Worm (Caenorhabditis elegans) whole organism, L4 larva: ENCODE results near the gene hlh-29.

ENCODE experiments used
- D1046.2 ChIP-seq: fragments of 200-800 bp; sonication (Bioruptor generic); IDR thresholded peaks from 2 replicates; pipeline ENCODE4 v1.3.6; 2022; ENCODE audit warnings: missing genetic modification characterization, missing compliant biosample characterization
- F37D6.2 ChIP-seq: sonication (generic microtip); optimal IDR thresholded peaks from 2 replicates; lab custom pipeline; 2016; ENCODE audit warnings: mild to moderate bottlenecking, missing genetic modification characterization, missing compliant biosample characterization
- F44E2.7 ChIP-seq: fragments of 200-800 bp; sonication (Bioruptor generic); IDR thresholded peaks from 2 replicates; pipeline ENCODE4 v2.1.2; 2022; ENCODE audit warnings: missing genetic modification characterization, missing compliant biosample characterization
- F49E8.2 ChIP-seq: sonication (generic microtip); optimal IDR thresholded peaks from 2 replicates; lab custom pipeline; 2016; ENCODE audit warnings: missing compliant biosample characterization, mild to moderate bottlenecking, missing genetic modification characterization, borderline replicate concordance
- R02D3.7 ChIP-seq: fragments of 150-350 bp; sonication (generic microtip); optimal IDR thresholded peaks from 3 replicates; lab custom pipeline; 2014; ENCODE audit warnings: missing biosample characterization, missing genetic modification characterization
- T26A8.4 ChIP-seq: fragments of 200-800 bp; sonication (Bioruptor generic); IDR thresholded peaks from 2 replicates; pipeline ENCODE4 v1.3.6; 2022; ENCODE audit warnings: missing genetic modification characterization, missing compliant biosample characterization
- Y105C5A.15 ChIP-seq: fragments of 200-800 bp; sonication (Bioruptor generic); IDR thresholded peaks from 2 replicates; pipeline ENCODE4 v1.3.6; 2022; ENCODE audit warnings: missing genetic modification characterization, missing compliant biosample characterization
- Y48G9A.11 ChIP-seq: fragments of 200-800 bp; sonication (Bioruptor generic); IDR thresholded peaks from 2 replicates; pipeline ENCODE4 v1.3.6; 2022; ENCODE audit warnings: missing genetic modification reagents, missing genetic modification characterization, missing compliant biosample characterization
- Y5F2A.4 ChIP-seq: fragments of 200-800 bp; sonication (Bioruptor generic); optimal IDR thresholded peaks from 2 replicates; lab custom pipeline; 2018; ENCODE audit warnings: mild to moderate bottlenecking, missing genetic modification characterization, missing compliant biosample characterization
- Y75B8A.6 ChIP-seq: fragments of 200-800 bp; sonication (Bioruptor generic); IDR thresholded peaks from 2 replicates; pipeline ENCODE4 v1.3.6; 2022; ENCODE audit warnings: missing genetic modification reagents, missing genetic modification characterization, missing compliant biosample characterization
- ZK546.5 ChIP-seq, 2 experiments: sonication (generic microtip); optimal IDR thresholded peaks; 2 replicates each; lab custom pipeline; 2017; ENCODE audit warnings: missing biosample characterization in 2 of 2, missing genetic modification characterization in 2 of 2
- arid-1 ChIP-seq: fragments of 200-800 bp; sonication (Bioruptor generic); conservative IDR thresholded peaks from 2 replicates; pipeline ENCODE4 v1.3.6; 2022; ENCODE audit warnings: missing genetic modification reagents, missing genetic modification characterization, missing compliant biosample characterization
- ceh-20 ChIP-seq: fragments of 200-800 bp; sonication (Bioruptor generic); IDR thresholded peaks from 2 replicates; pipeline ENCODE4 v1.3.6; 2022; ENCODE audit warnings: missing genetic modification reagents, missing genetic modification characterization, missing compliant biosample characterization
- ceh-44 ChIP-seq: fragments of 200-800 bp; sonication (Bioruptor generic); IDR thresholded peaks from 2 replicates; pipeline ENCODE4 v1.3.6; 2022; ENCODE audit warnings: missing genetic modification reagents, missing genetic modification characterization, missing compliant biosample characterization
- ces-1 ChIP-seq: fragments of 150-350 bp; sonication (generic microtip); optimal IDR thresholded peaks from 4 replicates; lab custom pipeline; 2014; ENCODE audit warnings: missing biosample characterization, missing genetic modification reagents, missing genetic modification characterization
- cey-2 ChIP-seq: sonication (generic microtip); optimal IDR thresholded peaks from 3 replicates; lab custom pipeline; 2017; ENCODE audit warnings: missing genetic modification characterization, mild to moderate bottlenecking, missing compliant biosample characterization, antibody characterized with exemption, borderline replicate concordance; ENCODE audit not compliant: insufficient read depth
- daf-12 ChIP-seq: fragments of 150-350 bp; optimal IDR thresholded peaks from 2 replicates; lab custom pipeline; 2014; ENCODE audit warnings: missing biosample characterization, missing genetic modification reagents, missing genetic modification characterization
- daf-16 ChIP-seq, 3 experiments: sonication (generic microtip); optimal IDR thresholded peaks; 2 replicates each; lab custom pipeline; 2016 to 2017; ENCODE audit warnings: missing genetic modification characterization in 3 of 3, missing genetic modification reagents in 3 of 3, mild to moderate bottlenecking in 2 of 3, missing compliant biosample characterization in 2 of 3, missing biosample characterization in 1 of 3, moderate library complexity in 1 of 3
- daf-8 ChIP-seq: fragments of 200-800 bp; sonication (Bioruptor generic); IDR thresholded peaks from 2 replicates; pipeline ENCODE4 v1.3.6; 2022; ENCODE audit warnings: missing genetic modification characterization, missing compliant biosample characterization
- dmd-8 ChIP-seq: fragments of 200-800 bp; sonication (Bioruptor generic); IDR thresholded peaks from 2 replicates; pipeline ENCODE4 v1.3.6; 2022; ENCODE audit warnings: missing genetic modification characterization, missing compliant biosample characterization
- duxl-1 ChIP-seq: sonication (generic microtip); optimal IDR thresholded peaks from 2 replicates; lab custom pipeline; 2016; ENCODE audit warnings: mild to moderate bottlenecking, missing genetic modification characterization, moderate library complexity, missing compliant biosample characterization; ENCODE audit not compliant: poor library complexity
- dve-1 ChIP-seq: sonication (generic microtip); optimal IDR thresholded peaks from 2 replicates; lab custom pipeline; 2017; ENCODE audit warnings: antibody characterized with exemption, mild to moderate bottlenecking, missing genetic modification characterization, missing compliant biosample characterization; ENCODE audit not compliant: insufficient read depth
- egl-27 ChIP-seq: sonication (generic microtip); optimal IDR thresholded peaks from 3 replicates; lab custom pipeline; 2017; ENCODE audit warnings: missing biosample characterization, missing genetic modification reagents, missing genetic modification characterization
- egl-43 ChIP-seq: fragments of 200-800 bp; sonication (Bioruptor generic); IDR thresholded peaks from 2 replicates; pipeline ENCODE4 v1.3.6; 2022; ENCODE audit warnings: missing genetic modification reagents, missing genetic modification characterization, missing compliant biosample characterization
- fkh-10 ChIP-seq: fragments of 150-350 bp; optimal IDR thresholded peaks from 2 replicates; lab custom pipeline; 2014; ENCODE audit warnings: missing biosample characterization, missing genetic modification reagents, missing genetic modification characterization
- fos-1 ChIP-seq: fragments of 150-350 bp; optimal IDR thresholded peaks from 2 replicates; lab custom pipeline; 2014; ENCODE audit warnings: missing biosample characterization, missing genetic modification characterization
- hlh-11 ChIP-seq: fragments of 200-800 bp; sonication (Bioruptor generic); optimal IDR thresholded peaks from 2 replicates; lab custom pipeline; 2018; ENCODE audit warnings: mild to moderate bottlenecking, missing genetic modification characterization, missing compliant biosample characterization
- hmg-1.1 ChIP-seq: fragments of 200-800 bp; sonication (Bioruptor generic); IDR thresholded peaks from 2 replicates; pipeline ENCODE4 v1.3.6; 2022; ENCODE audit warnings: missing genetic modification reagents, missing genetic modification characterization, missing compliant biosample characterization
- jun-1 ChIP-seq: fragments of 150-350 bp; optimal IDR thresholded peaks from 2 replicates; lab custom pipeline; 2014; ENCODE audit warnings: missing biosample characterization, missing genetic modification reagents, missing genetic modification characterization
- lim-7 ChIP-seq: fragments of 200-800 bp; sonication (Bioruptor generic); IDR thresholded peaks from 2 replicates; pipeline ENCODE4 v1.3.6; 2022; ENCODE audit warnings: missing genetic modification characterization, missing compliant biosample characterization
- lin-38 ChIP-seq: fragments of 200-800 bp; sonication (Bioruptor generic); IDR thresholded peaks from 2 replicates; pipeline ENCODE4 v1.3.6; 2022; ENCODE audit warnings: missing genetic modification reagents, missing genetic modification characterization, missing compliant biosample characterization
- lir-3 ChIP-seq: sonication (generic microtip); optimal IDR thresholded peaks from 2 replicates; lab custom pipeline; 2016; ENCODE audit warnings: mild to moderate bottlenecking, missing genetic modification characterization, missing compliant biosample characterization
- madf-5 ChIP-seq, 2 experiments: fragments of 200-800 bp; sonication (Bioruptor generic); IDR thresholded peaks; 2 replicates each; pipeline ENCODE4 v1.3.6; 2022; ENCODE audit warnings: missing compliant biosample characterization in 2 of 2, missing genetic modification characterization in 2 of 2
- mxl-2 ChIP-seq: fragments of 200-800 bp; sonication (Bioruptor generic); conservative IDR thresholded peaks from 2 replicates; pipeline ENCODE4 v1.3.6; 2022; ENCODE audit warnings: missing genetic modification reagents, missing genetic modification characterization, missing compliant biosample characterization
- nhr-11 ChIP-seq: fragments of 150-350 bp; optimal IDR thresholded peaks from 2 replicates; lab custom pipeline; 2014; ENCODE audit warnings: missing biosample characterization, missing genetic modification characterization
- nhr-237 ChIP-seq: sonication (generic microtip); optimal IDR thresholded peaks from 2 replicates; lab custom pipeline; 2017; ENCODE audit warnings: missing biosample characterization, missing genetic modification characterization
- nhr-25 ChIP-seq: sonication (generic microtip); optimal IDR thresholded peaks from 2 replicates; lab custom pipeline; 2017; ENCODE audit warnings: missing genetic modification characterization, mild to moderate bottlenecking, missing compliant biosample characterization, antibody characterized with exemption, moderate library complexity, borderline replicate concordance; ENCODE audit not compliant: insufficient read depth
- nhr-42 ChIP-seq: fragments of 200-800 bp; sonication (Bioruptor generic); IDR thresholded peaks from 2 replicates; pipeline ENCODE4 v1.3.6; 2022; ENCODE audit warnings: missing genetic modification characterization, missing compliant biosample characterization
- nhr-48 ChIP-seq: sonication (generic microtip); optimal IDR thresholded peaks from 2 replicates; lab custom pipeline; 2016; ENCODE audit warnings: mild to moderate bottlenecking, missing genetic modification characterization, missing compliant biosample characterization
- nhr-76 ChIP-seq: fragments of 150-350 bp; optimal IDR thresholded peaks from 2 replicates; lab custom pipeline; 2014; ENCODE audit warnings: missing biosample characterization, missing genetic modification characterization
- pha-4 ChIP-seq, 2 experiments: fragments of 150-350 bp in 1 of 2; fragments of 200-800 bp in 1 of 2; sonication (Bioruptor generic) in 1 of 2; IDR thresholded peaks in 1 of 2; optimal IDR thresholded peaks in 1 of 2; 2 replicates each; pipeline versions ENCODE4 v1.3.6 to Lab custom; 2014 to 2022; ENCODE audit warnings: missing genetic modification characterization in 2 of 2, missing genetic modification reagents in 2 of 2, missing biosample characterization in 1 of 2, missing compliant biosample characterization in 1 of 2
- rbr-2 ChIP-seq: sonication (generic microtip); optimal IDR thresholded peaks from 2 replicates; lab custom pipeline; 2016; ENCODE audit warnings: missing genotype, missing genetic modification characterization, missing compliant biosample characterization
- saeg-2 ChIP-seq: fragments of 200-800 bp; sonication (Bioruptor generic); IDR thresholded peaks from 2 replicates; pipeline ENCODE4 v1.3.6; 2022; ENCODE audit warnings: missing genetic modification reagents, missing genetic modification characterization, missing compliant biosample characterization
- sdz-12 ChIP-seq: fragments of 200-800 bp; sonication (Bioruptor generic); optimal IDR thresholded peaks from 2 replicates; lab custom pipeline; 2018; ENCODE audit warnings: mild to moderate bottlenecking, missing genetic modification characterization, missing compliant biosample characterization
- spr-3 ChIP-seq: fragments of 200-800 bp; sonication (Bioruptor generic); optimal IDR thresholded peaks from 2 replicates; lab custom pipeline; 2018; ENCODE audit warnings: mild to moderate bottlenecking, missing genetic modification characterization, missing compliant biosample characterization
- tag-97 ChIP-seq: fragments of 200-800 bp; sonication (Bioruptor generic); IDR thresholded peaks from 2 replicates; pipeline ENCODE4 v1.3.6; 2022; ENCODE audit warnings: missing genetic modification characterization, missing compliant biosample characterization
- tra-1 ChIP-seq: fragments of 200-800 bp; sonication (Bioruptor generic); IDR thresholded peaks from 2 replicates; pipeline ENCODE4 v1.3.6; 2022; ENCODE audit warnings: missing genetic modification reagents, missing genetic modification characterization, missing compliant biosample characterization
- zag-1 ChIP-seq: fragments of 150-350 bp; optimal IDR thresholded peaks from 2 replicates; lab custom pipeline; 2014; ENCODE audit warnings: missing biosample characterization, missing genetic modification characterization
- zfp-3 ChIP-seq: fragments of 200-800 bp; sonication (Bioruptor generic); conservative IDR thresholded peaks from 2 replicates; pipeline ENCODE4 v1.3.6; 2022; ENCODE audit warnings: missing genetic modification reagents, missing genetic modification characterization, missing compliant biosample characterization
- zip-11 ChIP-seq: fragments of 200-800 bp; sonication (Bioruptor generic); IDR thresholded peaks from 2 replicates; pipeline ENCODE4 v1.3.6; 2022; ENCODE audit warnings: missing genetic modification characterization, missing compliant biosample characterization

hlh-29 gene

ce11 chrX:17545498-17545897 lies 2.9 kb downstream of the hlh-29 start (continued):
- TF ChIP-seq R02D3.7 (tag; lab: Kevin White, UChicago) (no peak), madf-5 (GFP tag; IDR thresholded peaks at IDR 0.05; lab: Robert Waterston, UW) (no peak), ceh-44 (GFP tag; lab: Robert Waterston, UW) (no peak), zip-11 (GFP tag; lab: Robert Waterston, UW) (no peak), lir-3 (no peak), nhr-48 (tag; lab: Kevin White, UChicago) (peak; percentile 42), Y105C5A.15 (GFP tag; lab: Robert Waterston, UW) (no peak), jun-1 (no peak), Y5F2A.4 (no peak), hmg-1.1 (GFP tag; lab: Robert Waterston, UW) (peak; percentile 93), lim-7 (no peak), zfp-3 (GFP tag; lab: Robert Waterston, UW) (0 out of 2 replicates have a peak, but pooled peaks have one; percentile 21), rbr-2 (tag; lab: Kevin White, UChicago) (peak; percentile 66), F37D6.2 (tag; lab: Kevin White, UChicago) (peak; percentile 64), tra-1 (no peak), daf-12 (tag; lab: Kevin White, UChicago) (no peak), mxl-2 (GFP tag; lab: Robert Waterston, UW) (no peak), sdz-12 (GFP tag; lab: Kevin White, UChicago) (no peak), daf-8 (GFP tag; lab: Robert Waterston, UW) (no peak), ces-1 (GFP tag; lab: Kevin White, UChicago) (no peak), lin-38 (GFP tag; lab: Robert Waterston, UW) (no peak), nhr-42 (GFP tag; lab: Robert Waterston, UW) (peak; percentile 79), nhr-25 (no peak), dmd-8 (no peak), pha-4 (GFP tag; IDR thresholded peaks at IDR 0.05; lab: Robert Waterston, UW) (no peak), pha-4 (tag; optimal IDR thresholded peaks at IDR 0.05; lab: Kevin White, UChicago) (no peak), F44E2.7 (no peak), fos-1 (tag; lab: Kevin White, UChicago) (no peak), egl-27 (no peak), zag-1 (tag; lab: Kevin White, UChicago) (no peak), hlh-11 (tag; lab: Kevin White, UChicago) (peak; percentile 39), fkh-10 (no peak), T26A8.4 (peak; percentile 83), dve-1 (tag; lab: Kevin White, UChicago) (peak; percentile 36), Y48G9A.11 (GFP tag; lab: Robert Waterston, UW) (no peak), nhr-76 (no peak), tag-97 (GFP tag; lab: Robert Waterston, UW) (no peak), ZK546.5 (tag; optimal IDR thresholded peaks at IDR 0.05; lab: Kevin White, UChicago) (no peak), F49E8.2 (tag; lab: Kevin White, UChicago) (no peak), nhr-11 (no peak), D1046.2 (GFP tag; lab: Robert Waterston, UW) (no peak), saeg-2 (GFP tag; lab: Robert Waterston, UW) (no peak), daf-16 (GFP tag; optimal IDR thresholded peaks at IDR 0.05; lab: Kevin White, UChicago) (peak in 1 of 2 experiments; percentile 39), daf-16 (tag; optimal IDR thresholded peaks at IDR 0.05; lab: Kevin White, UChicago) (no peak), spr-3 (GFP tag; lab: Kevin White, UChicago) (no peak), duxl-1 (tag; lab: Kevin White, UChicago) (peak; percentile 77), cey-2 (tag; lab: Kevin White, UChicago) (no peak), Y75B8A.6 (GFP tag; lab: Robert Waterston, UW) (no peak), ceh-20 (GFP tag; lab: Robert Waterston, UW) (peak; percentile 65; the same call in 1 of the 2 replicates), nhr-237 (tag; lab: Kevin White, UChicago) (no peak), egl-43 (GFP tag; lab: Robert Waterston, UW) (peak; percentile 70; the same call in 1 of the 2 replicates), arid-1 (GFP tag; lab: Robert Waterston, UW) (no peak)
